Fruit fly (Drosophila melanogaster) whole organism, embryonic: ENCODE measurements around the gene Qsox2.

ENCODE experiments used
- Aef1 ChIP-seq: fragments of 200-800 bp; sonication (Bioruptor generic); IDR thresholded peaks from 3 replicates; pipeline ENCODE4 v1.3.6; 2022; ENCODE audit warnings: missing biosample characterization, missing genetic modification characterization
- CG10209 ChIP-seq: fragments of 200-800 bp; sonication (Bioruptor generic); optimal IDR thresholded peaks from 3 replicates; lab custom pipeline; 2017; ENCODE audit warnings: missing biosample characterization, mild to moderate bottlenecking, missing genetic modification characterization, missing genetic modification reagents
- CG1024 ChIP-seq: fragments of 200-800 bp; sonication (Bioruptor generic); IDR thresholded peaks from 2 replicates; pipeline ENCODE4 v1.3.6; 2022; ENCODE audit warnings: missing biosample characterization, missing genetic modification characterization
- CG11723 ChIP-seq: fragments of 200-800 bp; sonication (Bioruptor generic); optimal IDR thresholded peaks from 2 replicates; lab custom pipeline; 2017; ENCODE audit warnings: missing biosample characterization, mild to moderate bottlenecking, missing genetic modification characterization
- CG13123 ChIP-seq: fragments of 200-800 bp; sonication (Bioruptor generic); optimal IDR thresholded peaks from 2 replicates; lab custom pipeline; 2016; ENCODE audit warnings: missing biosample characterization, missing genetic modification characterization
- CG13287 ChIP-seq: fragments of 200-800 bp; sonication (Bioruptor generic); IDR thresholded peaks from 2 replicates; pipeline ENCODE4 v1.3.6; 2022; ENCODE audit warnings: missing biosample characterization, missing genetic modification characterization; ENCODE audit not compliant: partially characterized antibody
- CG13624 ChIP-seq: fragments of 200-800 bp; sonication (Bioruptor generic); optimal IDR thresholded peaks from 2 replicates; lab custom pipeline; 2016; ENCODE audit warnings: missing biosample characterization, missing genetic modification characterization
- CG17912 ChIP-seq: fragments of 200-800 bp; sonication (Bioruptor generic); optimal IDR thresholded peaks from 2 replicates; lab custom pipeline; 2018; ENCODE audit warnings: missing biosample characterization, mild to moderate bottlenecking, missing genetic modification characterization
- CG1792 ChIP-seq: fragments of 200-800 bp; sonication (Bioruptor generic); optimal IDR thresholded peaks from 2 replicates; lab custom pipeline; 2016; ENCODE audit warnings: missing biosample characterization, missing genetic modification characterization
- CG18262 ChIP-seq: fragments of 200-800 bp; optimal IDR thresholded peaks from 3 replicates; lab custom pipeline; 2019; ENCODE audit warnings: missing biosample characterization, mild to moderate bottlenecking, missing genetic modification characterization, moderate library complexity
- CG3163 ChIP-seq: fragments of 200-800 bp; sonication (Bioruptor generic); optimal IDR thresholded peaks from 3 replicates; lab custom pipeline; 2016; ENCODE audit warnings: missing biosample characterization, missing genetic modification characterization
- CG33557 ChIP-seq: fragments of 200-800 bp; sonication (Bioruptor generic); optimal IDR thresholded peaks from 2 replicates; lab custom pipeline; 2019; ENCODE audit warnings: missing biosample characterization, mild to moderate bottlenecking, missing genetic modification characterization, moderate library complexity
- CG34376 ChIP-seq: fragments of 200-800 bp; sonication (Bioruptor generic); optimal IDR thresholded peaks from 2 replicates; lab custom pipeline; 2018; ENCODE audit warnings: missing biosample characterization, mild to moderate bottlenecking, missing genetic modification characterization
- CG4424 ChIP-seq: fragments of 200-800 bp; sonication (Bioruptor generic); optimal IDR thresholded peaks from 3 replicates; lab custom pipeline; 2016; ENCODE audit warnings: missing biosample characterization, missing genetic modification characterization
- CG6765 ChIP-seq: fragments of 200-800 bp; sonication (Bioruptor generic); optimal IDR thresholded peaks from 3 replicates; lab custom pipeline; 2017; ENCODE audit warnings: missing biosample characterization, mild to moderate bottlenecking, missing genetic modification characterization
- CG6813 ChIP-seq: fragments of 200-800 bp; sonication (Bioruptor generic); optimal IDR thresholded peaks from 2 replicates; lab custom pipeline; 2017; ENCODE audit warnings: missing biosample characterization, missing genetic modification characterization, mild to moderate bottlenecking, moderate library complexity, missing genetic modification reagents
- CG7745 ChIP-seq: fragments of 200-800 bp; sonication (Bioruptor generic); optimal IDR thresholded peaks from 2 replicates; lab custom pipeline; 2018; ENCODE audit warnings: missing biosample characterization, mild to moderate bottlenecking, missing genetic modification characterization, moderate library complexity
- CG8290 ChIP-seq, 3 experiments: fragments of 200-800 bp; sonication (Bioruptor generic); optimal IDR thresholded peaks; 2 replicates each; lab custom pipeline; 2016 to 2019; ENCODE audit warnings: missing biosample characterization in 3 of 3, missing genetic modification characterization in 3 of 3, mild to moderate bottlenecking in 2 of 3, moderate library complexity in 1 of 3
- CG8478 ChIP-seq: fragments of >200 bp; optimal IDR thresholded peaks from 2 replicates; lab custom pipeline; 2018
- Doc2 ChIP-seq: fragments of 200-800 bp; sonication (Bioruptor generic); IDR thresholded peaks from 2 replicates; pipeline ENCODE4 v1.3.6; 2022; ENCODE audit warnings: missing biosample characterization, missing genetic modification characterization
- Fer1 ChIP-seq: fragments of 200-800 bp; sonication (Bioruptor generic); optimal IDR thresholded peaks from 2 replicates; lab custom pipeline; 2017; ENCODE audit warnings: missing biosample characterization, mild to moderate bottlenecking, missing genetic modification characterization
- Hr3 ChIP-seq: fragments of 200-800 bp; sonication (Bioruptor generic); optimal IDR thresholded peaks from 3 replicates; lab custom pipeline; 2016; ENCODE audit warnings: missing biosample characterization, missing genetic modification characterization
- Hr78 ChIP-seq, 2 experiments: fragments of 200-800 bp in 1 of 2; fragments of >200 bp in 1 of 2; sonication (Bioruptor generic) in 1 of 2; optimal IDR thresholded peaks; 2 replicates each; lab custom pipeline; 2017 to 2019; ENCODE audit warnings: missing biosample characterization in 2 of 2, missing genetic modification characterization in 2 of 2, mild to moderate bottlenecking in 1 of 2, moderate library complexity in 1 of 2
- Sox102F ChIP-seq: fragments of 200-800 bp; sonication (Bioruptor generic); optimal IDR thresholded peaks from 2 replicates; lab custom pipeline; 2018; ENCODE audit warnings: missing biosample characterization, mild to moderate bottlenecking, missing genetic modification characterization, moderate library complexity
- Xbp1 ChIP-seq: fragments of 200-800 bp; sonication (Bioruptor generic); optimal IDR thresholded peaks from 3 replicates; lab custom pipeline; 2016; ENCODE audit warnings: missing biosample characterization, mild to moderate bottlenecking, missing genetic modification characterization
- amos ChIP-seq: fragments of 200-800 bp; sonication (Bioruptor generic); IDR thresholded peaks from 2 replicates; pipeline ENCODE4 v1.3.6; 2022; ENCODE audit warnings: missing biosample characterization, missing genetic modification characterization; ENCODE audit not compliant: partially characterized antibody
- cg ChIP-seq: fragments of 200-800 bp; sonication (Bioruptor generic); optimal IDR thresholded peaks from 3 replicates; lab custom pipeline; 2019; ENCODE audit warnings: missing biosample characterization, mild to moderate bottlenecking, missing genetic modification characterization, moderate library complexity
- chinmo ChIP-seq: fragments of 200-800 bp; sonication (Bioruptor generic); IDR thresholded peaks from 4 replicates; pipeline ENCODE4 v1.3.6; 2022; ENCODE audit warnings: missing biosample characterization, missing genetic modification characterization; ENCODE audit not compliant: partially characterized antibody
- croc ChIP-seq: fragments of 200-800 bp; sonication (Bioruptor generic); conservative IDR thresholded peaks from 3 replicates; pipeline ENCODE4 v1.3.6; 2022; ENCODE audit warnings: missing biosample characterization, missing genetic modification characterization
- crol ChIP-seq: fragments of 200-800 bp; sonication (Bioruptor generic); IDR thresholded peaks from 2 replicates; pipeline ENCODE4 v1.3.6; 2022; ENCODE audit warnings: missing biosample characterization, missing genetic modification characterization
- fu2 ChIP-seq: fragments of 200-800 bp; sonication (Bioruptor generic); optimal IDR thresholded peaks from 2 replicates; lab custom pipeline; 2016; ENCODE audit warnings: missing biosample characterization, missing genetic modification characterization
- hb ChIP-seq: fragments of 200-800 bp; sonication (Bioruptor generic); IDR thresholded peaks from 3 replicates; pipeline ENCODE4 v1.3.6; 2022; ENCODE audit warnings: missing biosample characterization, missing genetic modification characterization; ENCODE audit not compliant: partially characterized antibody
- ind ChIP-seq: fragments of 200-800 bp; sonication (Bioruptor generic); optimal IDR thresholded peaks from 3 replicates; lab custom pipeline; 2016; ENCODE audit warnings: missing biosample characterization, missing genetic modification characterization
- insv ChIP-seq, 2 experiments: fragments of 200-800 bp; sonication (Bioruptor generic); optimal IDR thresholded peaks; 3 replicates each; lab custom pipeline; 2016 to 2018; ENCODE audit warnings: missing biosample characterization in 2 of 2, missing genetic modification characterization in 2 of 2
- inv ChIP-seq: fragments of 200-800 bp; sonication (Bioruptor generic); IDR thresholded peaks from 2 replicates; pipeline ENCODE4 v1.3.6; 2022; ENCODE audit warnings: missing biosample characterization, missing genetic modification characterization; ENCODE audit not compliant: partially characterized antibody
- jing ChIP-seq: fragments of 200-800 bp; sonication (Bioruptor generic); optimal IDR thresholded peaks from 2 replicates; lab custom pipeline; 2018; ENCODE audit warnings: missing biosample characterization, mild to moderate bottlenecking, missing genetic modification characterization
- lola ChIP-seq, 3 experiments: fragments of >200 bp in 2 of 3; fragments of 200-800 bp in 1 of 3; sonication (Bioruptor generic) in 1 of 3; optimal IDR thresholded peaks; 2 replicates each; lab custom pipeline; 2017 to 2019; ENCODE audit warnings: missing biosample characterization in 3 of 3, missing genetic modification characterization in 3 of 3, mild to moderate bottlenecking in 1 of 3, moderate library complexity in 1 of 3
- mld ChIP-seq: fragments of 200-800 bp; sonication (Bioruptor generic); IDR thresholded peaks from 3 replicates; pipeline ENCODE4 v1.3.6; 2022; ENCODE audit warnings: missing biosample characterization, missing genetic modification characterization; ENCODE audit not compliant: partially characterized antibody
- rib ChIP-seq: fragments of 200-800 bp; sonication (Bioruptor generic); IDR thresholded peaks from 2 replicates; pipeline ENCODE4 v1.3.6; 2022; ENCODE audit warnings: missing biosample characterization, missing genetic modification characterization
- schlank ChIP-seq: fragments of 200-800 bp; sonication (Bioruptor generic); optimal IDR thresholded peaks from 2 replicates; lab custom pipeline; 2018; ENCODE audit warnings: missing biosample characterization, mild to moderate bottlenecking, missing genetic modification characterization
- shn ChIP-seq: fragments of 200-800 bp; sonication (Bioruptor generic); optimal IDR thresholded peaks from 3 replicates; lab custom pipeline; 2016; ENCODE audit warnings: missing biosample characterization, missing genetic modification characterization
- sisA ChIP-seq: fragments of 200-800 bp; sonication (Bioruptor generic); IDR thresholded peaks from 2 replicates; pipeline ENCODE4 v1.3.6; 2022; ENCODE audit warnings: missing biosample characterization, missing genetic modification characterization
- trem ChIP-seq: fragments of 200-800 bp; optimal IDR thresholded peaks from 3 replicates; lab custom pipeline; 2019; ENCODE audit warnings: missing biosample characterization, mild to moderate bottlenecking, missing genetic modification characterization, moderate library complexity
- twi ChIP-seq: fragments of 200-800 bp; optimal IDR thresholded peaks from 2 replicates; lab custom pipeline; 2019; ENCODE audit warnings: missing biosample characterization, mild to moderate bottlenecking, missing genetic modification characterization, moderate library complexity
- tx ChIP-seq: fragments of 200-800 bp; sonication (Bioruptor generic); optimal IDR thresholded peaks from 2 replicates; lab custom pipeline; 2016; ENCODE audit warnings: missing biosample characterization, missing genetic modification characterization
- unc-4 ChIP-seq: fragments of 200-800 bp; sonication (Bioruptor generic); IDR thresholded peaks from 2 replicates; pipeline ENCODE4 v1.3.6; 2022; ENCODE audit warnings: missing biosample characterization, missing genetic modification characterization; ENCODE audit not compliant: partially characterized antibody
- usp ChIP-seq: fragments of >200 bp; optimal IDR thresholded peaks from 2 replicates; lab custom pipeline; 2017; ENCODE audit warnings: missing biosample characterization, missing genetic modification characterization

Gene Qsox2

DNA sequence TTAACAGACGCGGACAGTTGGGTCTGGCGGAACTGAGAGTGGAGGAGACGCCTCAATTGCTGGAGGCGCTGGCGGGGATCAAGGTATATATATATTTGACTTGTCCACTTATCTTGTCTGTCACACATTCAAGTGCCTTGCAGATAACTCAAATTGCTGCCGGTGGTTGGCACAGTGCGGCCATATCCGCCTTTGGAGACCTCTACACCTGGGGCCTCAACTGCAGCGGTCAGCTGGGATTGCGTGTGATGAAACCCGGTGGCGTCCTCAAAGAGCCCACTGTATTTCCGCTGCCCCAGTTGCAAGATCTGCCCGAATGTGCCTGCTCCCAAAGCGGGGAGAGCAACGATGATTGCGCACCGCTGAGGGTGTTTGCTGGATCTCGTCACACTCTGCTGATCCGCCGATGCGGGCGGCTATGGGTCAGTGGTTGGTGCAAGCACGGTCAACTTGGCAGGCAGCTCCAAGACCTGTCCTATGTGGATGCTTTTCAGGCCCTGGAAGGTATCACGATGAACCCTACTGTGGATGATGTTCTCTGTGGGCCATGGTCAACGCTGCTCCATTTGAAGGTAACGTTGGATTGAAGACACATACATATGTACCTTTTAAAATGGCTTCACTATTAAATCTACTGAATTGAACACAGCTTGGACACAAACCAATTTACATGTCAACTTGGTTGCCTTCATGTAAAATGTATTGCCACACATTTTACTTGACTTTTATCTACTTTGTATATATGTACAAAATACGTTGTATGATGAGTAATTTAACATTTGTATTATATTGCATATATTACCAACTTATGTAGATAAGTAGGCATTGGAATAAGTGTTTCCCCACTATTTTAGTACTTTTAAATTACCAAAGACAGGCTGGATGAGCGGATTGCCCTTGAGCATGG is 24.6 kb upstream of the Qsox2 start, which contains the start of gene CG43844 (continued):
- TF ChIP-seq tx (GFP tag; lab: Kevin White, UChicago) (no peak), CG11723 (GFP tag; lab: Kevin White, UChicago) (no peak), usp (GFP tag; lab: Kevin White, UChicago) (no peak), twi (tag; lab: Kevin White, UChicago) (no peak), lola (GFP tag; optimal IDR thresholded peaks at IDR 0.05; lab: Kevin White, UChicago) (no peak), Sox102F (GFP tag; lab: Kevin White, UChicago) (no peak), CG8290 (GFP tag; optimal IDR thresholded peaks at IDR 0.05; lab: Kevin White, UChicago) (no peak), CG8290 (tag; optimal IDR thresholded peaks at IDR 0.05; lab: Kevin White, UChicago) (no peak), crol (GFP tag; lab: Robert Waterston, UW) (no peak), inv (GFP tag; lab: Robert Waterston, UW) (peak; percentile 52; the same call in 1 of the 2 replicates), CG34376 (GFP tag; lab: Kevin White, UChicago) (no peak), CG8478 (lab: Kevin White, UChicago) (peak; percentile 69), Fer1 (GFP tag; lab: Kevin White, UChicago) (no peak), chinmo (GFP tag; lab: Robert Waterston, UW) (no peak; the same call in 3 of the 4 replicates), unc-4 (GFP tag; lab: Robert Waterston, UW) (0 out of 2 replicates have a peak, but pooled peaks have one; percentile 32), ind (GFP tag; lab: Kevin White, UChicago) (no peak), CG13287 (GFP tag; lab: Robert Waterston, UW) (peak; percentile 71), CG3163 (GFP tag; lab: Kevin White, UChicago) (no peak), Hr78 (GFP tag; optimal IDR thresholded peaks at IDR 0.05; lab: Kevin White, UChicago) (peak in 1 of 2 experiments; percentile 65), schlank (tag; lab: Kevin White, UChicago) (no peak), CG1024 (GFP tag; lab: Robert Waterston, UW) (no peak), croc (GFP tag; lab: Robert Waterston, UW) (no peak), amos (GFP tag; lab: Robert Waterston, UW) (peak; percentile 74), CG13123 (no peak), CG13624 (GFP tag; lab: Kevin White, UChicago) (no peak), CG17912 (GFP tag; lab: Kevin White, UChicago) (no peak), CG4424 (GFP tag; lab: Kevin White, UChicago) (no peak), jing (GFP tag; lab: Kevin White, UChicago) (no peak), CG10209 (no peak), CG33557 (GFP tag; lab: Kevin White, UChicago) (no peak), insv (GFP tag; optimal IDR thresholded peaks at IDR 0.05; lab: Kevin White, UChicago) (no peak), Doc2 (GFP tag; lab: Robert Waterston, UW) (no peak), CG18262 (tag; lab: Kevin White, UChicago) (no peak), sisA (GFP tag; lab: Robert Waterston, UW) (0 out of 2 replicates have a peak, but pooled peaks have one; percentile 6), rib (GFP tag; lab: Robert Waterston, UW) (no peak), hb (GFP tag; lab: Robert Waterston, UW) (peak; percentile 64; the same call in 1 of the 3 replicates), shn (no peak), trem (tag; lab: Kevin White, UChicago) (peak; percentile 7), Aef1 (GFP tag; lab: Robert Waterston, UW) (no peak), cg (peak; percentile 40), mld (GFP tag; lab: Robert Waterston, UW) (no peak), CG6813 (GFP tag; lab: Kevin White, UChicago) (no peak), CG1792 (GFP tag; lab: Kevin White, UChicago) (no peak), Xbp1 (GFP tag; lab: Kevin White, UChicago) (no peak), CG7745 (no peak), fu2 (GFP tag; lab: Kevin White, UChicago) (no peak), Hr3 (GFP tag; lab: Kevin White, UChicago) (no peak), CG6765 (no peak)
